Worm (Caenorhabditis elegans) whole organism, early embryonic: ENCODE results near the gene cogc-6.

Experiments used
- B0310.2 ChIP-seq: sonication (generic microtip); optimal IDR thresholded peaks from 2 replicates; lab custom pipeline; 2016; ENCODE audit warnings: mild to moderate bottlenecking, missing genetic modification characterization, missing compliant biosample characterization
- tra-4 ChIP-seq: sonication (generic microtip); optimal IDR thresholded peaks from 2 replicates; lab custom pipeline; 2017; ENCODE audit warnings: missing genetic modification characterization, missing compliant biosample characterization

ce11 chrV:8263466-8263865, 42.4 kb upstream of the cogc-6 start, which contains the start of gene C16D9.8:
- TF ChIP-seq tra-4 (tag; lab: Kevin White, UChicago) (no peak), B0310.2 (tag; lab: Kevin White, UChicago) (no peak)
